Fruit fly (Drosophila melanogaster) whole organism, embryonic: ENCODE data around the gene ind.
A peak's percentile ranks its signal among the peaks of the same experiment; 100 is the strongest.

Source experiments
- ATbp ChIP-seq: fragments of 200-800 bp; sonication (Bioruptor generic); optimal IDR thresholded peaks from 2 replicates; lab custom pipeline; 2017; ENCODE audit warnings: missing biosample characterization, mild to moderate bottlenecking, missing genetic modification characterization, missing genetic modification reagents
- Antp ChIP-seq: fragments of 200-800 bp; sonication (Bioruptor generic); optimal IDR thresholded peaks from 3 replicates; lab custom pipeline; 2016; ENCODE audit warnings: missing biosample characterization, missing genetic modification characterization
- CG10147 ChIP-seq: fragments of 200-800 bp; sonication (Bioruptor generic); optimal IDR thresholded peaks from 2 replicates; lab custom pipeline; 2019; ENCODE audit warnings: missing biosample characterization, mild to moderate bottlenecking, missing genetic modification characterization, moderate library complexity
- CG12744 ChIP-seq: fragments of 200-800 bp; sonication (Bioruptor generic); optimal IDR thresholded peaks from 2 replicates; lab custom pipeline; 2016; ENCODE audit warnings: missing biosample characterization, missing genetic modification characterization
- CG13775 ChIP-seq: fragments of 200-800 bp; sonication (Bioruptor generic); optimal IDR thresholded peaks from 3 replicates; lab custom pipeline; 2017; ENCODE audit warnings: missing biosample characterization, mild to moderate bottlenecking, missing genetic modification characterization
- CG14667 ChIP-seq: fragments of 200-800 bp; sonication (Bioruptor generic); IDR thresholded peaks from 2 replicates; pipeline ENCODE4 v1.3.6; 2022; ENCODE audit warnings: missing biosample characterization, missing genetic modification characterization
- CG16815 ChIP-seq: fragments of 200-800 bp; sonication (Bioruptor generic); optimal IDR thresholded peaks from 3 replicates; lab custom pipeline; 2017; ENCODE audit warnings: missing biosample characterization, mild to moderate bottlenecking, missing genetic modification characterization
- CG17186 ChIP-seq: fragments of 200-800 bp; sonication (Bioruptor generic); optimal IDR thresholded peaks from 3 replicates; lab custom pipeline; 2017; ENCODE audit warnings: missing biosample characterization, missing genetic modification reagents, missing genetic modification characterization
- CG17912 ChIP-seq: fragments of 200-800 bp; sonication (Bioruptor generic); optimal IDR thresholded peaks from 2 replicates; lab custom pipeline; 2018; ENCODE audit warnings: missing biosample characterization, mild to moderate bottlenecking, missing genetic modification characterization
- CG2116 ChIP-seq: fragments of 200-800 bp; sonication (Bioruptor generic); optimal IDR thresholded peaks from 3 replicates; lab custom pipeline; 2018; ENCODE audit warnings: missing biosample characterization, mild to moderate bottlenecking, missing genetic modification characterization
- CG33213 ChIP-seq: fragments of 200-800 bp; sonication (Bioruptor generic); optimal IDR thresholded peaks from 3 replicates; lab custom pipeline; 2016; ENCODE audit warnings: missing biosample characterization, missing genetic modification characterization
- CG5245 ChIP-seq: fragments of 200-800 bp; sonication (Bioruptor generic); optimal IDR thresholded peaks from 3 replicates; lab custom pipeline; 2016; ENCODE audit warnings: missing biosample characterization, missing genetic modification characterization
- CG6175 ChIP-seq: fragments of 200-800 bp; sonication (Bioruptor generic); IDR thresholded peaks from 3 replicates; pipeline ENCODE4 v1.3.6; 2022; ENCODE audit warnings: missing biosample characterization, missing genetic modification characterization
- CG8089 ChIP-seq: fragments of 200-800 bp; sonication (Bioruptor generic); optimal IDR thresholded peaks from 3 replicates; lab custom pipeline; 2016; ENCODE audit warnings: missing biosample characterization, missing genetic modification characterization
- Chrac-16 ChIP-seq: fragments of 200-800 bp; sonication (Bioruptor generic); optimal IDR thresholded peaks from 3 replicates; lab custom pipeline; 2016; ENCODE audit warnings: missing biosample characterization, missing genetic modification characterization
- D19A ChIP-seq: fragments of 200-800 bp; optimal IDR thresholded peaks from 3 replicates; lab custom pipeline; 2019; ENCODE audit warnings: missing biosample characterization, mild to moderate bottlenecking, missing genetic modification characterization, moderate library complexity
- Dek ChIP-seq: fragments of 200-800 bp; sonication (Bioruptor generic); optimal IDR thresholded peaks from 3 replicates; lab custom pipeline; 2019; ENCODE audit warnings: missing biosample characterization, mild to moderate bottlenecking, missing genetic modification characterization, moderate library complexity
- Drgx ChIP-seq: fragments of 200-800 bp; sonication (Bioruptor generic); IDR thresholded peaks from 2 replicates; pipeline ENCODE4 v1.3.6; 2022; ENCODE audit warnings: missing biosample characterization, missing genetic modification characterization
- E2f1 ChIP-seq: fragments of 200-800 bp; sonication (Bioruptor generic); IDR thresholded peaks from 2 replicates; pipeline ENCODE4 v1.3.6; 2022; ENCODE audit warnings: missing biosample characterization, missing genetic modification characterization
- Ets65A ChIP-seq: fragments of 200-800 bp; sonication (Bioruptor generic); peaks from one replicate; lab custom pipeline; 2016; ENCODE audit warnings: missing biosample characterization, missing genetic modification characterization
- Fer3 ChIP-seq: fragments of 200-800 bp; sonication (Bioruptor generic); optimal IDR thresholded peaks from 2 replicates; lab custom pipeline; 2018; ENCODE audit warnings: missing biosample characterization, mild to moderate bottlenecking, missing genetic modification characterization, moderate library complexity
- GATAe ChIP-seq: fragments of 200-800 bp; sonication (Bioruptor generic); conservative IDR thresholded peaks from 2 replicates; pipeline ENCODE4 v1.3.6; 2022; ENCODE audit warnings: missing biosample characterization, missing genetic modification characterization
- Jarid2 ChIP-seq: fragments of 200-800 bp; sonication (Bioruptor generic); optimal IDR thresholded peaks from 3 replicates; lab custom pipeline; 2017; ENCODE audit warnings: mild to moderate bottlenecking, missing biosample characterization, missing genetic modification reagents, missing genetic modification characterization
- Meics ChIP-seq: fragments of 200-800 bp; sonication (Bioruptor generic); optimal IDR thresholded peaks from 2 replicates; lab custom pipeline; 2017; ENCODE audit warnings: missing biosample characterization, mild to moderate bottlenecking, missing genetic modification characterization
- Myb ChIP-seq: fragments of 200-800 bp; sonication (Bioruptor generic); optimal IDR thresholded peaks from 2 replicates; lab custom pipeline; 2016; ENCODE audit warnings: missing biosample characterization, missing genetic modification characterization
- Sox100B ChIP-seq: fragments of 200-800 bp; sonication (Bioruptor generic); optimal IDR thresholded peaks from 3 replicates; lab custom pipeline; 2018; ENCODE audit warnings: missing biosample characterization, mild to moderate bottlenecking, missing genetic modification characterization
- Ssrp ChIP-seq: fragments of 200-800 bp; sonication (Bioruptor generic); optimal IDR thresholded peaks from 2 replicates; lab custom pipeline; 2018; ENCODE audit warnings: missing biosample characterization, mild to moderate bottlenecking, missing genetic modification characterization, moderate library complexity
- Trl ChIP-seq, 3 experiments: fragments of >200 bp in 2 of 3; fragments of 200-800 bp in 1 of 3; sonication (Bioruptor generic) in 1 of 3; optimal IDR thresholded peaks; 2 replicates in 1 of 3; 3 replicates in 2 of 3; lab custom pipeline; 2016 to 2017; ENCODE audit warnings: missing biosample characterization in 1 of 3, missing genetic modification characterization in 1 of 3
- Usf ChIP-seq: fragments of 200-800 bp; sonication (Bioruptor generic); optimal IDR thresholded peaks from 2 replicates; lab custom pipeline; 2017; ENCODE audit warnings: missing genotype, missing biosample characterization, missing genetic modification characterization
- ab ChIP-seq: fragments of 200-800 bp; sonication (Bioruptor generic); optimal IDR thresholded peaks from 2 replicates; lab custom pipeline; 2016; ENCODE audit warnings: missing biosample characterization, missing genetic modification characterization
- amos ChIP-seq: fragments of 200-800 bp; sonication (Bioruptor generic); IDR thresholded peaks from 2 replicates; pipeline ENCODE4 v1.3.6; 2022; ENCODE audit warnings: missing biosample characterization, missing genetic modification characterization; ENCODE audit not compliant: partially characterized antibody
- ara ChIP-seq: fragments of 200-800 bp; sonication (Bioruptor generic); IDR thresholded peaks from 2 replicates; pipeline ENCODE4 v1.3.6; 2022; ENCODE audit warnings: missing biosample characterization, missing genetic modification characterization
- btn ChIP-seq: fragments of 200-800 bp; sonication (Bioruptor generic); optimal IDR thresholded peaks from 2 replicates; lab custom pipeline; 2016; ENCODE audit warnings: missing biosample characterization, missing genetic modification characterization
- cg ChIP-seq: fragments of 200-800 bp; sonication (Bioruptor generic); optimal IDR thresholded peaks from 3 replicates; lab custom pipeline; 2019; ENCODE audit warnings: missing biosample characterization, mild to moderate bottlenecking, missing genetic modification characterization, moderate library complexity
- chinmo ChIP-seq: fragments of 200-800 bp; sonication (Bioruptor generic); IDR thresholded peaks from 4 replicates; pipeline ENCODE4 v1.3.6; 2022; ENCODE audit warnings: missing biosample characterization, missing genetic modification characterization; ENCODE audit not compliant: partially characterized antibody
- croc ChIP-seq: fragments of 200-800 bp; sonication (Bioruptor generic); conservative IDR thresholded peaks from 3 replicates; pipeline ENCODE4 v1.3.6; 2022; ENCODE audit warnings: missing biosample characterization, missing genetic modification characterization
- dimm ChIP-seq: fragments of 200-800 bp; sonication (Bioruptor generic); IDR thresholded peaks from 2 replicates; pipeline ENCODE4 v1.3.6; 2022; ENCODE audit warnings: missing biosample characterization, missing genetic modification characterization
- dmrt11E ChIP-seq: fragments of 200-800 bp; sonication (Bioruptor generic); optimal IDR thresholded peaks from 3 replicates; lab custom pipeline; 2018; ENCODE audit warnings: missing biosample characterization, mild to moderate bottlenecking, missing genetic modification characterization, moderate library complexity
- fd96Cb ChIP-seq: fragments of 200-800 bp; sonication (Bioruptor generic); optimal IDR thresholded peaks from 2 replicates; lab custom pipeline; 2018; ENCODE audit warnings: missing biosample characterization, mild to moderate bottlenecking, missing genetic modification characterization, moderate library complexity
- gcm ChIP-seq: fragments of 200-800 bp; sonication (Bioruptor generic); optimal IDR thresholded peaks from 2 replicates; lab custom pipeline; 2019; ENCODE audit warnings: missing biosample characterization, mild to moderate bottlenecking, missing genetic modification characterization, moderate library complexity
- hth ChIP-seq: fragments of >200 bp; optimal IDR thresholded peaks from 2 replicates; lab custom pipeline; 2017; ENCODE audit warnings: inconsistent platforms
- lola ChIP-seq, 3 experiments: fragments of >200 bp in 2 of 3; fragments of 200-800 bp in 1 of 3; sonication (Bioruptor generic) in 1 of 3; optimal IDR thresholded peaks; 2 replicates each; lab custom pipeline; 2017 to 2019; ENCODE audit warnings: missing biosample characterization in 3 of 3, missing genetic modification characterization in 3 of 3, mild to moderate bottlenecking in 1 of 3, moderate library complexity in 1 of 3
- org-1 ChIP-seq: fragments of 200-800 bp; sonication (Bioruptor generic); optimal IDR thresholded peaks from 2 replicates; lab custom pipeline; 2017; ENCODE audit warnings: missing biosample characterization, missing genetic modification characterization
- p53 ChIP-seq: fragments of 200-800 bp; sonication (Bioruptor generic); optimal IDR thresholded peaks from 2 replicates; lab custom pipeline; 2016; ENCODE audit warnings: missing biosample characterization, missing genetic modification characterization
- pnt ChIP-seq: fragments of 200-800 bp; sonication (Bioruptor generic); optimal IDR thresholded peaks from 3 replicates; lab custom pipeline; 2016; ENCODE audit warnings: missing biosample characterization, missing genetic modification characterization
- so ChIP-seq: fragments of 200-800 bp; sonication (Bioruptor generic); IDR thresholded peaks from 3 replicates; pipeline ENCODE4 v1.3.6; 2022; ENCODE audit warnings: missing biosample characterization, missing genetic modification characterization
- sug ChIP-seq: fragments of 200-800 bp; optimal IDR thresholded peaks from 2 replicates; lab custom pipeline; 2019; ENCODE audit warnings: missing biosample characterization, mild to moderate bottlenecking, missing genetic modification characterization, moderate library complexity
- unpg ChIP-seq: fragments of 200-800 bp; sonication (Bioruptor generic); optimal IDR thresholded peaks from 3 replicates; lab custom pipeline; 2018; ENCODE audit warnings: missing biosample characterization, mild to moderate bottlenecking, missing genetic modification characterization, moderate library complexity
- yki ChIP-seq: fragments of >200 bp; optimal IDR thresholded peaks from 3 replicates; lab custom pipeline; 2018

ind gene

DNA sequence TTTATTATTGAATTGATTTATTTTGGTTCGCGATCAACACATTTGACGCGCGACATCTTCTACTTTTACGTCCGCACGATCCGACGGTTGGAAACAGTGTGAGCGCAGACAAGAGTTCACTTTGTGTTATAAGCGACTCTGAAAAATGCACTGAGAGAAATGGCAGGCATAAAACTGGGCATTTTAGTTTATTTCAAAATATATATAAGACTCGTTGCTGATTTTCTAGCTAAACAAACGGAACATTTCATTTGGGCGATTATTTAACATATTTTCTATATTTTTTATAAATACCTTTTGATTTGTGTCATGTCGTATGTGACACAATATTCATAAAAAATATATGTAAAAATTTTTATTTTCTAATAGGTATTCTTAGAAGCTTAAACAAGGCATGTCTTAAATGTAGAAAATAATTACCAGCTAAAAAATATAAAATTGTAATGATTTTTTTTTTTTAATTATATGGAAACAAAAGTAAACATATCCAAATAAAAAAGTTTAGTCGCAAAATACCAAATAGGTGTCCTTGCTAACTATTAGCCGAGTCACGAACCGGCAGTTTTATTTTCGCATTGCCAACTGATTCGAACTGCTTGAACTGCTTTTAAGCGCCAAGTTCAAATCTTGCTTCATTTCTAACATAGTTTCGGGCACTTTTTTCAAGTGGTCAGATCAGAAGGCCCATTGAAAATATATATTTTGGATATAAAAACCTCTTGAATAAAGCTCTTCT, 29.6 kb downstream of the ind start, which contains the start of gene Reck (continued):
- TF ChIP-seq gcm (GFP tag; lab: Kevin White, UChicago) (peak; percentile 90), D19A (tag; lab: Kevin White, UChicago) (peak; percentile 78), dmrt11E (tag; lab: Kevin White, UChicago) (peak; percentile 84), CG5245 (GFP tag; lab: Kevin White, UChicago) (peak; percentile 71), CG8089 (peak; percentile 44), CG16815 (GFP tag; lab: Kevin White, UChicago) (peak; percentile 59), Ssrp (tag; lab: Kevin White, UChicago) (peak; percentile 74), Drgx (GFP tag; lab: Robert Waterston, UW) (peak; percentile 94), hth (lab: Kevin White, UChicago) (no peak), lola (GFP tag; optimal IDR thresholded peaks at IDR 0.05; lab: Kevin White, UChicago) (peak in 1 of 3 experiments; percentile 78), Usf (GFP tag; lab: Kevin White, UChicago) (no peak), Chrac-16 (GFP tag; lab: Kevin White, UChicago) (peak; percentile 72), org-1 (peak; percentile 22), pnt (peak; percentile 32), CG2116 (GFP tag; lab: Kevin White, UChicago) (peak; percentile 87), ATbp (GFP tag; lab: Kevin White, UChicago) (peak; percentile 83), Antp (GFP tag; lab: Kevin White, UChicago) (no peak), CG14667 (GFP tag; lab: Robert Waterston, UW) (no peak; the same call in 1 of the 2 replicates), Dek (tag; lab: Kevin White, UChicago) (peak; percentile 27), Trl (optimal IDR thresholded peaks at IDR 0.05; lab: Kevin White, UChicago) (no peak), Trl (GFP tag; optimal IDR thresholded peaks at IDR 0.05; lab: Kevin White, UChicago) (peak; percentile 48), unpg (peak; percentile 91), ab (GFP tag; lab: Kevin White, UChicago) (no peak), chinmo (GFP tag; lab: Robert Waterston, UW) (no peak), CG17186 (no peak), E2f1 (GFP tag; lab: Robert Waterston, UW) (peak; percentile 81), CG17912 (GFP tag; lab: Kevin White, UChicago) (no peak), CG33213 (peak; percentile 48), CG6175 (GFP tag; lab: Robert Waterston, UW) (peak; percentile 33; the same call in 1 of the 3 replicates), p53 (no peak), fd96Cb (peak; percentile 88), GATAe (GFP tag; lab: Robert Waterston, UW) (no peak), Meics (peak; percentile 83), CG13775 (peak; percentile 79), sug (peak; percentile 45), btn (GFP tag; lab: Kevin White, UChicago) (peak; percentile 34), dimm (GFP tag; lab: Robert Waterston, UW) (no peak), so (GFP tag; lab: Robert Waterston, UW) (no peak; the same call in none of the 3 replicates), ara (GFP tag; lab: Robert Waterston, UW) (peak; percentile 73; the same call in 1 of the 2 replicates), Myb (GFP tag; lab: Kevin White, UChicago) (no peak), CG12744 (GFP tag; lab: Kevin White, UChicago) (no peak), Fer3 (peak; percentile 79), amos (GFP tag; lab: Robert Waterston, UW) (no peak), croc (GFP tag; lab: Robert Waterston, UW) (peak; percentile 38; the same call in 1 of the 3 replicates), cg (GFP tag; lab: Kevin White, UChicago) (no peak), Jarid2 (peak; percentile 49), Sox100B (GFP tag; lab: Kevin White, UChicago) (peak; percentile 84), yki (lab: Kevin White, UChicago) (peak; percentile 11), Ets65A (GFP tag; lab: Kevin White, UChicago) (peak; percentile 82), CG10147 (GFP tag; lab: Kevin White, UChicago) (peak; percentile 76)
